Fruit fly (Drosophila melanogaster) whole organism, embryonic: Measurements from ENCODE around the gene CG6005.

Source experiments
- Abd-B ChIP-seq: fragments of 200-800 bp; sonication (Bioruptor generic); optimal IDR thresholded peaks from 2 replicates; lab custom pipeline; 2018; ENCODE audit warnings: missing biosample characterization, mild to moderate bottlenecking, missing genetic modification characterization, moderate library complexity
- Bdp1 ChIP-seq: fragments of 200-800 bp; sonication (Bioruptor generic); optimal IDR thresholded peaks from 3 replicates; lab custom pipeline; 2016; ENCODE audit warnings: missing biosample characterization, missing genetic modification characterization
- C15 ChIP-seq: fragments of 200-800 bp; sonication (Bioruptor generic); IDR thresholded peaks from 3 replicates; pipeline ENCODE4 v1.3.6; 2022; ENCODE audit warnings: missing biosample characterization, missing genetic modification characterization
- CG11456 ChIP-seq: fragments of 200-800 bp; sonication (Bioruptor generic); IDR thresholded peaks from 3 replicates; pipeline ENCODE4 v1.3.6; 2022; ENCODE audit warnings: missing biosample characterization, missing genetic modification characterization
- CG13123 ChIP-seq: fragments of 200-800 bp; sonication (Bioruptor generic); optimal IDR thresholded peaks from 2 replicates; lab custom pipeline; 2016; ENCODE audit warnings: missing biosample characterization, missing genetic modification characterization
- CG13894 ChIP-seq: fragments of 200-800 bp; sonication (Bioruptor generic); optimal IDR thresholded peaks from 3 replicates; lab custom pipeline; 2018; ENCODE audit warnings: missing biosample characterization, mild to moderate bottlenecking, missing genetic modification characterization, moderate library complexity
- CG14441 ChIP-seq: fragments of 200-800 bp; sonication (Bioruptor generic); IDR thresholded peaks from 2 replicates; pipeline ENCODE4 v1.3.6; 2022; ENCODE audit warnings: missing biosample characterization, missing genetic modification characterization
- CG15011 ChIP-seq: fragments of 200-800 bp; sonication (Bioruptor generic); optimal IDR thresholded peaks from 3 replicates; lab custom pipeline; 2018; ENCODE audit warnings: missing biosample characterization, mild to moderate bottlenecking, missing genetic modification characterization
- CG15696 ChIP-seq: fragments of 200-800 bp; sonication (Bioruptor generic); optimal IDR thresholded peaks from 2 replicates; lab custom pipeline; 2019; ENCODE audit warnings: missing biosample characterization, mild to moderate bottlenecking, missing genetic modification characterization, moderate library complexity
- CG17612 ChIP-seq: fragments of 200-800 bp; sonication (Bioruptor generic); IDR thresholded peaks from 2 replicates; pipeline ENCODE4 v1.3.6; 2022; ENCODE audit warnings: missing biosample characterization, missing genetic modification characterization
- CG2129 ChIP-seq: fragments of 200-800 bp; sonication (Bioruptor generic); IDR thresholded peaks from 2 replicates; pipeline ENCODE4 v1.3.6; 2022; ENCODE audit warnings: missing biosample characterization, missing genetic modification characterization; ENCODE audit not compliant: partially characterized antibody
- CG34224 ChIP-seq: fragments of 200-800 bp; sonication (Bioruptor generic); IDR thresholded peaks from 3 replicates; pipeline ENCODE4 v1.3.6; 2022; ENCODE audit warnings: missing biosample characterization, missing genetic modification characterization; ENCODE audit not compliant: partially characterized antibody
- CG3726 ChIP-seq: fragments of 200-800 bp; sonication (Bioruptor generic); IDR thresholded peaks from 3 replicates; pipeline ENCODE4, ENCODE4 v1.3.6; 2022; ENCODE audit warnings: missing biosample characterization, missing genetic modification characterization
- CG6254 ChIP-seq: fragments of 200-800 bp; sonication (Bioruptor generic); optimal IDR thresholded peaks from 3 replicates; lab custom pipeline; 2017; ENCODE audit warnings: mild to moderate bottlenecking, missing biosample characterization, missing genetic modification reagents, missing genetic modification characterization
- CG6654 ChIP-seq: fragments of 200-800 bp; sonication (Bioruptor generic); optimal IDR thresholded peaks from 2 replicates; lab custom pipeline; 2017; ENCODE audit warnings: missing biosample characterization, mild to moderate bottlenecking, missing genetic modification characterization
- CG6765 ChIP-seq: fragments of 200-800 bp; sonication (Bioruptor generic); optimal IDR thresholded peaks from 3 replicates; lab custom pipeline; 2017; ENCODE audit warnings: missing biosample characterization, mild to moderate bottlenecking, missing genetic modification characterization
- CG9437 ChIP-seq: fragments of 200-800 bp; sonication (Bioruptor generic); optimal IDR thresholded peaks from 2 replicates; lab custom pipeline; 2018; ENCODE audit warnings: missing biosample characterization, mild to moderate bottlenecking, missing genetic modification characterization
- CG9609 ChIP-seq: fragments of 200-800 bp; sonication (Bioruptor generic); optimal IDR thresholded peaks from 3 replicates; lab custom pipeline; 2016; ENCODE audit warnings: missing biosample characterization, missing genetic modification characterization
- CG9727 ChIP-seq: fragments of 200-800 bp; sonication (Bioruptor generic); optimal IDR thresholded peaks from 3 replicates; lab custom pipeline; 2017; ENCODE audit warnings: missing biosample characterization, mild to moderate bottlenecking, missing genetic modification characterization
- CTCF ChIP-seq: fragments of 200-800 bp; sonication (Bioruptor generic); optimal IDR thresholded peaks from 2 replicates; lab custom pipeline; 2017; ENCODE audit warnings: missing biosample characterization, mild to moderate bottlenecking, missing genetic modification characterization, moderate library complexity
- Dfd ChIP-seq, 2 experiments: fragments of >200 bp; optimal IDR thresholded peaks; 2 replicates each; lab custom pipeline; 2017; ENCODE audit warnings: missing biosample characterization in 2 of 2, missing genetic modification characterization in 2 of 2
- Dp ChIP-seq: fragments of 200-800 bp; sonication (Bioruptor generic); optimal IDR thresholded peaks from 2 replicates; lab custom pipeline; 2018; ENCODE audit warnings: missing biosample characterization, mild to moderate bottlenecking, missing genetic modification characterization, moderate library complexity
- Dref ChIP-seq: fragments of 200-800 bp; sonication (Bioruptor generic); IDR thresholded peaks from 2 replicates; pipeline ENCODE4 v1.3.6; 2022; ENCODE audit warnings: missing biosample characterization, missing genetic modification characterization
- GATAe ChIP-seq: fragments of 200-800 bp; sonication (Bioruptor generic); conservative IDR thresholded peaks from 2 replicates; pipeline ENCODE4 v1.3.6; 2022; ENCODE audit warnings: missing biosample characterization, missing genetic modification characterization
- HmgZ ChIP-seq: fragments of 200-800 bp; sonication (Bioruptor generic); optimal IDR thresholded peaks from 2 replicates; lab custom pipeline; 2018; ENCODE audit warnings: missing biosample characterization, mild to moderate bottlenecking, missing genetic modification characterization
- Hr51 ChIP-seq, 2 experiments: fragments of 200-800 bp; sonication (Bioruptor generic); optimal IDR thresholded peaks; 2 replicates in 1 of 2; 3 replicates in 1 of 2; lab custom pipeline; 2016 to 2018; ENCODE audit warnings: missing biosample characterization in 2 of 2, missing genetic modification characterization in 2 of 2, mild to moderate bottlenecking in 1 of 2, moderate library complexity in 1 of 2
- Lhr ChIP-seq: fragments of 200-800 bp; sonication (Bioruptor generic); optimal IDR thresholded peaks from 3 replicates; lab custom pipeline; 2017; ENCODE audit warnings: mild to moderate bottlenecking, missing biosample characterization, missing genetic modification reagents, missing genetic modification characterization
- MESR4 ChIP-seq: fragments of 200-800 bp; sonication (Bioruptor generic); optimal IDR thresholded peaks from 2 replicates; lab custom pipeline; 2018; ENCODE audit warnings: missing biosample characterization, mild to moderate bottlenecking, missing genetic modification characterization, moderate library complexity
- Mad ChIP-seq: fragments of 200-800 bp; sonication (Bioruptor generic); optimal IDR thresholded peaks from 2 replicates; lab custom pipeline; 2016; ENCODE audit warnings: missing biosample characterization, missing genetic modification characterization
- Mes4 ChIP-seq: fragments of 200-800 bp; sonication (Bioruptor generic); optimal IDR thresholded peaks from 2 replicates; lab custom pipeline; 2016; ENCODE audit warnings: missing biosample characterization, missing genetic modification characterization
- NFAT ChIP-seq: fragments of 200-800 bp; sonication (Bioruptor generic); IDR thresholded peaks from 2 replicates; pipeline ENCODE4 v1.3.6; 2022; ENCODE audit warnings: missing biosample characterization, missing genetic modification characterization
- Optix ChIP-seq: fragments of 200-800 bp; sonication (Bioruptor generic); IDR thresholded peaks from 3 replicates; pipeline ENCODE4 v1.3.6; 2022; ENCODE audit warnings: missing biosample characterization, missing genetic modification characterization
- Sry-β ChIP-seq: fragments of 200-800 bp; sonication (Bioruptor generic); optimal IDR thresholded peaks from 2 replicates; lab custom pipeline; 2018; ENCODE audit warnings: missing biosample characterization, mild to moderate bottlenecking, missing genetic modification characterization, moderate library complexity
- bowl ChIP-seq: fragments of 200-800 bp; sonication (Bioruptor generic); IDR thresholded peaks from 2 replicates; pipeline ENCODE4 v1.3.6; 2022; ENCODE audit warnings: missing biosample characterization, missing genetic modification characterization
- btn ChIP-seq: fragments of 200-800 bp; sonication (Bioruptor generic); optimal IDR thresholded peaks from 2 replicates; lab custom pipeline; 2016; ENCODE audit warnings: missing biosample characterization, missing genetic modification characterization
- cato ChIP-seq: fragments of 200-800 bp; sonication (Bioruptor generic); optimal IDR thresholded peaks from 2 replicates; lab custom pipeline; 2016; ENCODE audit warnings: missing biosample characterization, missing genetic modification characterization, borderline replicate concordance
- chn ChIP-seq: fragments of 200-800 bp; sonication (Bioruptor generic); optimal IDR thresholded peaks from 2 replicates; lab custom pipeline; 2016; ENCODE audit warnings: missing biosample characterization, missing genetic modification characterization
- dmrt99B ChIP-seq: fragments of 200-800 bp; sonication (Bioruptor generic); optimal IDR thresholded peaks from 2 replicates; lab custom pipeline; 2018; ENCODE audit warnings: missing biosample characterization, mild to moderate bottlenecking, missing genetic modification characterization, moderate library complexity
- dysf ChIP-seq: fragments of 200-800 bp; sonication (Bioruptor generic); IDR thresholded peaks from 3 replicates; pipeline ENCODE4 v1.3.6; 2022; ENCODE audit warnings: missing biosample characterization, missing genetic modification characterization
- exex ChIP-seq: fragments of 200-800 bp; sonication (Bioruptor generic); optimal IDR thresholded peaks from 4 replicates; lab custom pipeline; 2018; ENCODE audit warnings: missing biosample characterization, mild to moderate bottlenecking, missing genetic modification characterization, moderate library complexity
- ftz-f1 ChIP-seq: fragments of 200-800 bp; sonication (Bioruptor generic); optimal IDR thresholded peaks from 2 replicates; lab custom pipeline; 2016; ENCODE audit warnings: missing biosample characterization, missing genetic modification characterization
- kah ChIP-seq: fragments of 200-800 bp; sonication (Bioruptor generic); optimal IDR thresholded peaks from 2 replicates; lab custom pipeline; 2018; ENCODE audit warnings: missing biosample characterization, mild to moderate bottlenecking, missing genetic modification characterization
- lbe ChIP-seq: fragments of 200-800 bp; sonication (Bioruptor generic); optimal IDR thresholded peaks from 2 replicates; lab custom pipeline; 2016; ENCODE audit warnings: missing biosample characterization, mild to moderate bottlenecking, missing genetic modification characterization
- mam ChIP-seq: fragments of 200-800 bp; sonication (Bioruptor generic); optimal IDR thresholded peaks from 3 replicates; lab custom pipeline; 2016; ENCODE audit warnings: missing biosample characterization, missing genetic modification characterization
- mld ChIP-seq: fragments of 200-800 bp; sonication (Bioruptor generic); IDR thresholded peaks from 3 replicates; pipeline ENCODE4 v1.3.6; 2022; ENCODE audit warnings: missing biosample characterization, missing genetic modification characterization; ENCODE audit not compliant: partially characterized antibody
- nmo ChIP-seq: fragments of 200-800 bp; sonication (Bioruptor generic); optimal IDR thresholded peaks from 2 replicates; lab custom pipeline; 2018; ENCODE audit warnings: missing biosample characterization, mild to moderate bottlenecking, missing genetic modification characterization, moderate library complexity
- onecut ChIP-seq: fragments of 200-800 bp; sonication (Bioruptor generic); IDR thresholded peaks from 2 replicates; pipeline ENCODE4 v1.3.6; 2022; ENCODE audit warnings: missing biosample characterization, missing genetic modification characterization
- org-1 ChIP-seq: fragments of 200-800 bp; sonication (Bioruptor generic); optimal IDR thresholded peaks from 2 replicates; lab custom pipeline; 2017; ENCODE audit warnings: missing biosample characterization, missing genetic modification characterization
- sob ChIP-seq: fragments of 200-800 bp; sonication (Bioruptor generic); IDR thresholded peaks from 2 replicates; pipeline ENCODE4 v1.3.6; 2022; ENCODE audit warnings: missing biosample characterization, missing genetic modification characterization
- trem ChIP-seq: fragments of 200-800 bp; optimal IDR thresholded peaks from 3 replicates; lab custom pipeline; 2019; ENCODE audit warnings: missing biosample characterization, mild to moderate bottlenecking, missing genetic modification characterization, moderate library complexity
- wdn ChIP-seq: fragments of 200-800 bp; sonication (Bioruptor generic); IDR thresholded peaks from 2 replicates; pipeline ENCODE4 v1.3.6; 2022; ENCODE audit warnings: missing biosample characterization, missing genetic modification characterization

CG6005 gene

DNA sequence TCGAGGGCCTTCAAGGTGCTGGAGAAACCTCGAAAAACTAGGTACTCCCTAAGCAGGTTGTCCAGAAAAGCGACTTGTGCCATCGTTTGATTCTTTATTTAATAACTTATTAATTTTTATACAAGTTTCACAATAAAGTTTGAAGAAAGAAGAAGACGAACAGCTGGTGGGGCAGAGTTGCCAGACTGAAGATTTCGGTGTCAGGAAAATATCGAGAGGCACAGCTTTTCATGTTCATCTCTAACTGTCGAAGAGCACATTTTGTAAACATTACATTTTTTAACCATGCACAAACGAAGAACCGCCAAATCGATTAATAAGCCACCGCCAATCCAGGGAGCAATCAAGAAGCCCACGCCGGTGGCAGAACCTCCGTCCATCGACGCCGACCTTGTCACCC lies at the start of gene CG6005, which contains the start of gene CG14286 (continued):
- TF ChIP-seq Abd-B: no peak
- peak; percentile 58; the same call in 1 of the 2 replicates for TF ChIP-seq CG14441 (GFP tag; lab: Robert Waterston, UW)
- peak; percentile 64; the same call in 2 of the 3 replicates for TF ChIP-seq dysf (GFP tag; lab: Robert Waterston, UW)
- TF ChIP-seq Bdp1 (GFP tag; lab: Kevin White, UChicago): peak; percentile 37
- TF ChIP-seq MESR4 (GFP tag; lab: Kevin White, UChicago): peak; percentile 78
- TF ChIP-seq chn (GFP tag; lab: Kevin White, UChicago): peak; percentile 78
- TF ChIP-seq GATAe: no peak
- no peak for TF ChIP-seq CG9437 (GFP tag; lab: Kevin White, UChicago)
- peak; percentile 55 for TF ChIP-seq Dref (GFP tag; lab: Robert Waterston, UW)
- TF ChIP-seq CG17612 (GFP tag; lab: Robert Waterston, UW): peak; percentile 21; the same call in 1 of the 2 replicates
- peak; percentile 92 for TF ChIP-seq NFAT (GFP tag; lab: Robert Waterston, UW)
- TF ChIP-seq lbe (GFP tag; lab: Kevin White, UChicago): no peak
- no peak for TF ChIP-seq org-1 (GFP tag; lab: Kevin White, UChicago)
- TF ChIP-seq CG11456 (GFP tag; lab: Robert Waterston, UW): peak; percentile 92
- TF ChIP-seq CG15696 (tag; lab: Kevin White, UChicago): no peak
- TF ChIP-seq Hr51 (GFP tag; optimal IDR thresholded peaks at IDR 0.05; lab: Kevin White, UChicago): peak; percentile 19 to 72
- peak; percentile 80 for TF ChIP-seq HmgZ (tag; lab: Kevin White, UChicago)
- no peak for TF ChIP-seq dmrt99B (tag; lab: Kevin White, UChicago)
- TF ChIP-seq mld (GFP tag; lab: Robert Waterston, UW): peak; percentile 53; the same call in 1 of the 3 replicates
- peak; percentile 13 for TF ChIP-seq CTCF (GFP tag; lab: Kevin White, UChicago)
- TF ChIP-seq CG9609 (GFP tag; lab: Kevin White, UChicago): peak; percentile 61
- TF ChIP-seq exex (tag; lab: Kevin White, UChicago): no peak
- peak; percentile 12 for TF ChIP-seq CG9727
- no peak for TF ChIP-seq btn (GFP tag; lab: Kevin White, UChicago)
- no peak for TF ChIP-seq Sry-β (GFP tag; lab: Kevin White, UChicago)
- peak; percentile 83 for TF ChIP-seq sob (GFP tag; lab: Robert Waterston, UW)
- peak; percentile 82 for TF ChIP-seq ftz-f1 (GFP tag; lab: Kevin White, UChicago)
- TF ChIP-seq CG6254 (GFP tag; lab: Kevin White, UChicago): no peak
- TF ChIP-seq wdn (GFP tag; lab: Robert Waterston, UW): 0 out of 2 replicates have a peak, but pooled peaks have one; percentile 6

DNA sequence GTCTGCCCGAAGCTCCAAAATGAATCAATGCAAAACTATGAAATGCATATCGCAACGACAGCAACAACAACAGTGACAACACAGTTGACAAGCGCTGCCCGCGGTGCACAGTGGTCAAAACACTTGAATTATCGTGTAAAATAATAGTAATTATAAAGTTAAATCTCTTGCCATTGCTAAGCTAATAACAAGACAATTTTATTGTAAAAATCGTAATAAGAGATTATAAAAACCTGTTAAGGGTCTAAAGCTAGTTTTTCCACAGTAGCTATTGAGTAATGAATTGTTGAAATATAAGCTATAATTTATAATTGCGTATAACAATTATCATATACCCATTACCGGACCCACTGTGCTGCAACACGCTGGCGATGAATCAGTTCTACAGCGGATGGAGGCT lies 49.2 kb upstream of the CG6005 start:
- TF ChIP-seq dysf (GFP tag; lab: Robert Waterston, UW): peak; percentile 51; the same call in 1 of the 3 replicates
- no peak for TF ChIP-seq Mes4
- TF ChIP-seq Optix (GFP tag; lab: Robert Waterston, UW): peak; percentile 48; the same call in 1 of the 3 replicates
- TF ChIP-seq Mad (GFP tag; lab: Kevin White, UChicago): no peak
- TF ChIP-seq trem: peak; percentile 40
- TF ChIP-seq cato (GFP tag; lab: Kevin White, UChicago): no peak
- peak; percentile 86 for TF ChIP-seq nmo (GFP tag; lab: Kevin White, UChicago)
- TF ChIP-seq CG34224 (GFP tag; lab: Robert Waterston, UW): no peak
- no peak for TF ChIP-seq Dfd (GFP tag; optimal IDR thresholded peaks at IDR 0.05; lab: Kevin White, UChicago)
- no peak for TF ChIP-seq CG2129 (GFP tag; lab: Robert Waterston, UW)
- TF ChIP-seq mam (GFP tag; lab: Kevin White, UChicago): no peak
- no peak for TF ChIP-seq CG6765 (GFP tag; lab: Kevin White, UChicago)
- no peak for TF ChIP-seq C15 (GFP tag; lab: Robert Waterston, UW)
- TF ChIP-seq onecut (GFP tag; lab: Robert Waterston, UW): no peak
- TF ChIP-seq CG15011: peak; percentile 3
- no peak for TF ChIP-seq CG3726 (GFP tag; lab: Robert Waterston, UW)
- TF ChIP-seq CG6654: peak; percentile 19
- TF ChIP-seq bowl (GFP tag; lab: Robert Waterston, UW): no peak
- TF ChIP-seq Dp (GFP tag; lab: Kevin White, UChicago): no peak
- TF ChIP-seq CG13894 (tag; lab: Kevin White, UChicago): no peak
- TF ChIP-seq CG13123 (GFP tag; lab: Kevin White, UChicago): no peak
- TF ChIP-seq kah (GFP tag; lab: Kevin White, UChicago): no peak
- peak; percentile 26 for TF ChIP-seq Lhr (GFP tag; lab: Kevin White, UChicago)
